Fruit fly (Drosophila melanogaster) whole organism, embryonic: ENCODE results near the gene CG42592.
A peak's percentile ranks its signal among the peaks of the same experiment; 100 is the strongest.

Source experiments
- CG10462 ChIP-seq: fragments of 200-800 bp; sonication (Bioruptor generic); optimal IDR thresholded peaks from 2 replicates; lab custom pipeline; 2016; ENCODE audit warnings: missing biosample characterization, missing genetic modification characterization
- CG10565 ChIP-seq: fragments of 200-800 bp; sonication (Bioruptor generic); optimal IDR thresholded peaks from 3 replicates; lab custom pipeline; 2016; ENCODE audit warnings: missing biosample characterization, mild to moderate bottlenecking, missing genetic modification characterization
- CG10654 ChIP-seq: fragments of 200-800 bp; sonication (Bioruptor generic); optimal IDR thresholded peaks from 2 replicates; lab custom pipeline; 2016; ENCODE audit warnings: missing biosample characterization, missing genetic modification characterization
- CG11696 ChIP-seq: fragments of 200-800 bp; sonication (Bioruptor generic); IDR thresholded peaks from 2 replicates; pipeline ENCODE4 v1.3.6; 2022; ENCODE audit warnings: missing biosample characterization, missing genetic modification characterization
- CG12391 ChIP-seq: fragments of 200-800 bp; sonication (Bioruptor generic); optimal IDR thresholded peaks from 3 replicates; lab custom pipeline; 2018; ENCODE audit warnings: missing biosample characterization, mild to moderate bottlenecking, missing genetic modification characterization, moderate library complexity
- CG13894 ChIP-seq: fragments of 200-800 bp; sonication (Bioruptor generic); optimal IDR thresholded peaks from 3 replicates; lab custom pipeline; 2018; ENCODE audit warnings: missing biosample characterization, mild to moderate bottlenecking, missing genetic modification characterization, moderate library complexity
- CG1529 ChIP-seq: fragments of 200-800 bp; sonication (Bioruptor generic); optimal IDR thresholded peaks from 3 replicates; lab custom pipeline; 2018; ENCODE audit warnings: missing biosample characterization, missing genetic modification characterization
- CG15514 ChIP-seq: fragments of 200-800 bp; sonication (Bioruptor generic); optimal IDR thresholded peaks from 3 replicates; lab custom pipeline; 2017; ENCODE audit warnings: missing biosample characterization, missing genetic modification characterization, mild to moderate bottlenecking, moderate library complexity, missing genetic modification reagents
- CG1603 ChIP-seq: fragments of 200-800 bp; sonication (Bioruptor generic); optimal IDR thresholded peaks from 2 replicates; lab custom pipeline; 2019; ENCODE audit warnings: missing biosample characterization, mild to moderate bottlenecking, missing genetic modification characterization, moderate library complexity
- CG32772 ChIP-seq: fragments of 200-800 bp; sonication (Bioruptor generic); IDR thresholded peaks from 2 replicates; pipeline ENCODE4 v1.3.6; 2022; ENCODE audit warnings: missing biosample characterization, missing genetic modification characterization
- CG3847 ChIP-seq: fragments of 200-800 bp; sonication (Bioruptor generic); IDR thresholded peaks from 2 replicates; pipeline ENCODE4 v1.3.6; 2022; ENCODE audit warnings: missing biosample characterization, missing genetic modification characterization
- CG42726 ChIP-seq: fragments of 200-800 bp; sonication (Bioruptor generic); IDR thresholded peaks from 2 replicates; pipeline ENCODE4 v1.3.6; 2022; ENCODE audit warnings: missing biosample characterization, missing genetic modification characterization; ENCODE audit not compliant: partially characterized antibody
- CG4328 ChIP-seq: fragments of 200-800 bp; sonication (Bioruptor generic); optimal IDR thresholded peaks from 3 replicates; lab custom pipeline; 2017; ENCODE audit warnings: missing biosample characterization, missing genetic modification reagents, missing genetic modification characterization
- CG4404 ChIP-seq: fragments of 200-800 bp; sonication (Bioruptor generic); IDR thresholded peaks from 2 replicates; pipeline ENCODE4 v1.3.6; 2022; ENCODE audit warnings: missing biosample characterization, missing genetic modification characterization
- CG6175 ChIP-seq: fragments of 200-800 bp; sonication (Bioruptor generic); IDR thresholded peaks from 3 replicates; pipeline ENCODE4 v1.3.6; 2022; ENCODE audit warnings: missing biosample characterization, missing genetic modification characterization
- CG6272 ChIP-seq: fragments of 200-800 bp; sonication (Bioruptor generic); IDR thresholded peaks from 2 replicates; pipeline ENCODE4 v1.3.6; 2022; ENCODE audit warnings: missing biosample characterization, missing genetic modification characterization
- CG6854 ChIP-seq: fragments of 200-800 bp; sonication (Bioruptor generic); optimal IDR thresholded peaks from 3 replicates; lab custom pipeline; 2017; ENCODE audit warnings: missing biosample characterization, mild to moderate bottlenecking, missing genetic modification characterization
- CG7839 ChIP-seq: fragments of 200-800 bp; sonication (Bioruptor generic); optimal IDR thresholded peaks from 3 replicates; lab custom pipeline; 2018; ENCODE audit warnings: missing biosample characterization, mild to moderate bottlenecking, missing genetic modification characterization, moderate library complexity
- CG8290 ChIP-seq, 3 experiments: fragments of 200-800 bp; sonication (Bioruptor generic); optimal IDR thresholded peaks; 2 replicates each; lab custom pipeline; 2016 to 2019; ENCODE audit warnings: missing biosample characterization in 3 of 3, missing genetic modification characterization in 3 of 3, mild to moderate bottlenecking in 2 of 3, moderate library complexity in 1 of 3
- CG8765 ChIP-seq: fragments of 200-800 bp; sonication (Bioruptor generic); IDR thresholded peaks from 2 replicates; pipeline ENCODE4 v1.3.6; 2022; ENCODE audit warnings: missing biosample characterization, missing genetic modification characterization
- CHES-1-like ChIP-seq: fragments of 200-800 bp; sonication (Bioruptor generic); optimal IDR thresholded peaks from 2 replicates; lab custom pipeline; 2016; ENCODE audit warnings: missing biosample characterization, missing genetic modification characterization
- CrebB ChIP-seq: fragments of 200-800 bp; sonication (Bioruptor generic); optimal IDR thresholded peaks from 3 replicates; lab custom pipeline; 2018; ENCODE audit warnings: missing biosample characterization, mild to moderate bottlenecking, missing genetic modification characterization
- Dbx ChIP-seq: fragments of 200-800 bp; sonication (Bioruptor generic); IDR thresholded peaks from 3 replicates; pipeline ENCODE4 v1.3.6; 2022; ENCODE audit warnings: missing biosample characterization, missing genetic modification characterization
- Dll ChIP-seq: fragments of 200-800 bp; sonication (Bioruptor generic); IDR thresholded peaks from 4 replicates; pipeline ENCODE4 v1.3.6; 2022; ENCODE audit warnings: missing biosample characterization, missing genetic modification characterization; ENCODE audit not compliant: partially characterized antibody
- Elba2 ChIP-seq: fragments of 200-800 bp; sonication (Bioruptor generic); optimal IDR thresholded peaks from 3 replicates; lab custom pipeline; 2016; ENCODE audit warnings: missing biosample characterization, missing genetic modification characterization
- Hand ChIP-seq: fragments of 200-800 bp; sonication (Bioruptor generic); optimal IDR thresholded peaks from 2 replicates; lab custom pipeline; 2017; ENCODE audit warnings: mild to moderate bottlenecking, missing biosample characterization, missing genetic modification reagents, missing genetic modification characterization
- Hey ChIP-seq: fragments of 200-800 bp; sonication (Bioruptor generic); optimal IDR thresholded peaks from 3 replicates; lab custom pipeline; 2018; ENCODE audit warnings: missing biosample characterization, mild to moderate bottlenecking, missing genetic modification characterization
- Hmr ChIP-seq: fragments of 200-800 bp; sonication (Bioruptor generic); optimal IDR thresholded peaks from 3 replicates; lab custom pipeline; 2017; ENCODE audit warnings: mild to moderate bottlenecking, missing biosample characterization, missing genetic modification reagents, missing genetic modification characterization
- Hmx ChIP-seq: fragments of 200-800 bp; sonication (Bioruptor generic); optimal IDR thresholded peaks from 2 replicates; lab custom pipeline; 2016; ENCODE audit warnings: missing biosample characterization, missing genetic modification characterization
- Mrtf ChIP-seq: fragments of 200-800 bp; sonication (Bioruptor generic); IDR thresholded peaks from 3 replicates; pipeline ENCODE4 v1.3.6; 2022; ENCODE audit warnings: missing biosample characterization, missing genetic modification characterization
- Sry-β ChIP-seq: fragments of 200-800 bp; sonication (Bioruptor generic); optimal IDR thresholded peaks from 2 replicates; lab custom pipeline; 2018; ENCODE audit warnings: missing biosample characterization, mild to moderate bottlenecking, missing genetic modification characterization, moderate library complexity
- Ssrp ChIP-seq: fragments of 200-800 bp; sonication (Bioruptor generic); optimal IDR thresholded peaks from 2 replicates; lab custom pipeline; 2018; ENCODE audit warnings: missing biosample characterization, mild to moderate bottlenecking, missing genetic modification characterization, moderate library complexity
- Taf1 ChIP-seq: fragments of 200-800 bp; sonication (Bioruptor generic); IDR thresholded peaks from 2 replicates; pipeline ENCODE4 v1.3.6; 2022; ENCODE audit warnings: missing biosample characterization, missing genetic modification characterization
- br ChIP-seq: fragments of >200 bp; optimal IDR thresholded peaks from 2 replicates; lab custom pipeline; 2017
- cato ChIP-seq: fragments of 200-800 bp; sonication (Bioruptor generic); optimal IDR thresholded peaks from 2 replicates; lab custom pipeline; 2016; ENCODE audit warnings: missing biosample characterization, missing genetic modification characterization, borderline replicate concordance
- cg ChIP-seq: fragments of 200-800 bp; sonication (Bioruptor generic); optimal IDR thresholded peaks from 3 replicates; lab custom pipeline; 2019; ENCODE audit warnings: missing biosample characterization, mild to moderate bottlenecking, missing genetic modification characterization, moderate library complexity
- ci ChIP-seq: fragments of 200-800 bp; sonication (Bioruptor generic); IDR thresholded peaks from 3 replicates; pipeline ENCODE4 v1.3.6; 2022; ENCODE audit warnings: missing biosample characterization, missing genetic modification characterization
- crp ChIP-seq, 2 experiments: fragments of 200-800 bp; sonication (Bioruptor generic); optimal IDR thresholded peaks; 2 replicates in 1 of 2; 3 replicates in 1 of 2; lab custom pipeline; 2017; ENCODE audit warnings: missing biosample characterization in 2 of 2, missing genetic modification characterization in 2 of 2, mild to moderate bottlenecking in 1 of 2, moderate library complexity in 1 of 2
- danr ChIP-seq: fragments of 200-800 bp; sonication (Bioruptor generic); IDR thresholded peaks from 2 replicates; pipeline ENCODE4 v1.3.6; 2022; ENCODE audit warnings: missing biosample characterization, missing genetic modification characterization
- dysf ChIP-seq: fragments of 200-800 bp; sonication (Bioruptor generic); IDR thresholded peaks from 3 replicates; pipeline ENCODE4 v1.3.6; 2022; ENCODE audit warnings: missing biosample characterization, missing genetic modification characterization
- fru ChIP-seq: fragments of >200 bp; optimal IDR thresholded peaks from 2 replicates; lab custom pipeline; 2017
- gcm ChIP-seq: fragments of 200-800 bp; sonication (Bioruptor generic); optimal IDR thresholded peaks from 2 replicates; lab custom pipeline; 2019; ENCODE audit warnings: missing biosample characterization, mild to moderate bottlenecking, missing genetic modification characterization, moderate library complexity
- gsb ChIP-seq: fragments of 200-800 bp; sonication (Bioruptor generic); IDR thresholded peaks from 2 replicates; pipeline ENCODE4 v1.3.6; 2022; ENCODE audit warnings: missing biosample characterization, missing genetic modification characterization
- kay ChIP-seq: fragments of 200-800 bp; sonication (Bioruptor generic); optimal IDR thresholded peaks from 2 replicates; lab custom pipeline; 2016; ENCODE audit warnings: missing biosample characterization, missing genetic modification characterization
- pita ChIP-seq: fragments of 200-800 bp; sonication (Bioruptor generic); optimal IDR thresholded peaks from 2 replicates; lab custom pipeline; 2017; ENCODE audit warnings: missing biosample characterization, mild to moderate bottlenecking, missing genetic modification characterization
- ro ChIP-seq: fragments of 200-800 bp; sonication (Bioruptor generic); IDR thresholded peaks from 2 replicates; pipeline ENCODE4 v1.3.6; 2022; ENCODE audit warnings: missing biosample characterization, missing genetic modification characterization
- row ChIP-seq: fragments of 200-800 bp; sonication (Bioruptor generic); IDR thresholded peaks from 3 replicates; pipeline ENCODE4 v1.3.6; 2022; ENCODE audit warnings: missing biosample characterization, missing genetic modification characterization
- schlank ChIP-seq: fragments of 200-800 bp; sonication (Bioruptor generic); optimal IDR thresholded peaks from 2 replicates; lab custom pipeline; 2018; ENCODE audit warnings: missing biosample characterization, mild to moderate bottlenecking, missing genetic modification characterization
- sd ChIP-seq: fragments of 200-800 bp; sonication (Bioruptor generic); optimal IDR thresholded peaks from 3 replicates; lab custom pipeline; 2018; ENCODE audit warnings: missing biosample characterization, mild to moderate bottlenecking, missing genetic modification characterization, moderate library complexity
- sens ChIP-seq: fragments of 200-800 bp; sonication (Bioruptor generic); peaks from one replicate; lab custom pipeline; 2016; ENCODE audit warnings: missing biosample characterization, missing genetic modification characterization
- wor ChIP-seq: fragments of 200-800 bp; sonication (Bioruptor generic); IDR thresholded peaks from 2 replicates; pipeline ENCODE4 v1.3.6; 2022; ENCODE audit warnings: missing biosample characterization, missing genetic modification characterization
- yki ChIP-seq: fragments of >200 bp; optimal IDR thresholded peaks from 3 replicates; lab custom pipeline; 2018

The CG42592 gene

dm6 chr3R:29841293-29841791 lies 5.3 kb upstream of the CG42592 start, which contains the start of gene Cad99C (continued):
- TF ChIP-seq CG6175 (peak; percentile 86), dysf (GFP tag; lab: Robert Waterston, UW) (no peak), fru (lab: Kevin White, UChicago) (no peak), br (lab: Kevin White, UChicago) (no peak), CG32772 (no peak), Hey (tag; lab: Kevin White, UChicago) (no peak), pita (no peak), gsb (GFP tag; lab: Robert Waterston, UW) (no peak), CG10565 (GFP tag; lab: Kevin White, UChicago) (no peak), kay (no peak), Hmx (GFP tag; lab: Kevin White, UChicago) (no peak), CG12391 (no peak), CG8765 (no peak), CG1603 (no peak), yki (lab: Kevin White, UChicago) (no peak), ci (GFP tag; lab: Robert Waterston, UW) (peak; percentile 24; the same call in 1 of the 3 replicates), Sry-β (GFP tag; lab: Kevin White, UChicago) (no peak), danr (GFP tag; lab: Robert Waterston, UW) (no peak), Dbx (GFP tag; lab: Robert Waterston, UW) (no peak), row (0 out of 3 replicates have a peak, but pooled peaks have one; percentile 8), CG11696 (no peak), CG4328 (GFP tag; lab: Kevin White, UChicago) (no peak), CG6854 (GFP tag; lab: Kevin White, UChicago) (no peak), Mrtf (GFP tag; lab: Robert Waterston, UW) (no peak), sens (GFP tag; lab: Kevin White, UChicago) (peak; percentile 72), schlank (tag; lab: Kevin White, UChicago) (no peak), Hmr (GFP tag; lab: Kevin White, UChicago) (no peak), Ssrp (tag; lab: Kevin White, UChicago) (no peak), Elba2 (GFP tag; lab: Kevin White, UChicago) (no peak), wor (GFP tag; lab: Robert Waterston, UW) (no peak), CG7839 (tag; lab: Kevin White, UChicago) (peak; percentile 5), gcm (GFP tag; lab: Kevin White, UChicago) (no peak), CG10654 (no peak), CG13894 (tag; lab: Kevin White, UChicago) (peak; percentile 69), cato (GFP tag; lab: Kevin White, UChicago) (no peak), CG3847 (GFP tag; lab: Robert Waterston, UW) (0 out of 2 replicates have a peak, but pooled peaks have one; percentile 15), CrebB (tag; lab: Kevin White, UChicago) (no peak), CG8290 (GFP tag; optimal IDR thresholded peaks at IDR 0.05; lab: Kevin White, UChicago) (no peak), CG8290 (tag; optimal IDR thresholded peaks at IDR 0.05; lab: Kevin White, UChicago) (no peak), Hand (GFP tag; lab: Kevin White, UChicago) (no peak), CG10462 (GFP tag; lab: Kevin White, UChicago) (no peak), ro (no peak), Taf1 (GFP tag; lab: Robert Waterston, UW) (no peak), cg (GFP tag; lab: Kevin White, UChicago) (peak; percentile 96), CG42726 (GFP tag; lab: Robert Waterston, UW) (0 out of 2 replicates have a peak, but pooled peaks have one; percentile 9), CG4404 (GFP tag; lab: Robert Waterston, UW) (no peak), Dll (GFP tag; lab: Robert Waterston, UW) (no peak), crp (GFP tag; optimal IDR thresholded peaks at IDR 0.05; lab: Kevin White, UChicago) (peak in 1 of 2 experiments; percentile 59), CG1529 (GFP tag; lab: Kevin White, UChicago) (no peak), CHES-1-like (GFP tag; lab: Kevin White, UChicago) (no peak), CG6272 (no peak), sd (tag; lab: Kevin White, UChicago) (peak; percentile 61), CG15514 (GFP tag; lab: Kevin White, UChicago) (no peak)
